Worm (Caenorhabditis elegans): ENCODE measurements around the gene grl-7.
"Not testable (repeated sequence)": the region's sequence is repeated elsewhere in the genome, so short reads cannot be mapped to it uniquely, and the experiment has no call there.

Gene grl-7

ce11 chrV:11346912-11347311 is at the start of gene grl-7:
Gene grl-7 (minus strand): TSS chrV:11347012.
- TF ChIP-seq nhr-43 (tag; optimal IDR thresholded peaks at IDR 0.05; ENCODE audit: poor library complexity, severe bottlenecking) (peak; percentile 30), fkh-2 (tag; optimal IDR thresholded peaks at IDR 0.05) (no peak)

- TF ChIP-seq eor-1, ztf-4, aly-2 (tag; optimal IDR thresholded peaks at IDR 0.05): not testable (repeated sequence)
Observed at ce11 chrV:11396134-11396533, 49.3 kb upstream of the grl-7 start, which contains the start of gene nas-18. Gene nas-18 (plus strand): TSS chrV:11396434.

ce11 chrV:11395024-11395423 is 48.2 kb upstream of the grl-7 start, which contains the start of gene K03B8.4:
Gene K03B8.4 (minus strand): TSS chrV:11395124.
- TF ChIP-seq nhr-43 (tag; optimal IDR thresholded peaks at IDR 0.05; ENCODE audit: poor library complexity, severe bottlenecking); elt-2 (tag; optimal IDR thresholded peaks at IDR 0.05); lin-39 (tag; optimal IDR thresholded peaks at IDR 0.05): not testable (repeated sequence)

- no peak for TF ChIP-seq nhr-43 (tag; optimal IDR thresholded peaks at IDR 0.05; ENCODE audit: poor library complexity, severe bottlenecking)
- TF ChIP-seq sea-2 (GFP tag; optimal IDR thresholded peaks at IDR 0.05) = no peak
- no peak for TF ChIP-seq ztf-4 (tag; optimal IDR thresholded peaks at IDR 0.05)
- no peak for TF ChIP-seq skn-1 (tag; optimal IDR thresholded peaks at IDR 0.05)
- TF ChIP-seq lsy-12 (tag; optimal IDR thresholded peaks at IDR 0.05) = no peak
- no peak for TF ChIP-seq nhr-77 (tag; optimal IDR thresholded peaks at IDR 0.05)
Observed at ce11 chrV:11392020-11392419, 45.2 kb upstream of the grl-7 start, which contains the start of gene nas-16. Gene nas-16 (plus strand): TSS chrV:11392320.

ce11 chrV:11390394-11390793 is 43.6 kb upstream of the grl-7 start, which contains the start of the genes K03B8.11 and K03B8.14:
Gene K03B8.11 (minus strand): TSS chrV:11390494.
Gene K03B8.14 (plus strand): TSS chrV:11390503.
- TF ChIP-seq nhr-76 (tag; optimal IDR thresholded peaks at IDR 0.05) (no peak), jun-1 (tag; optimal IDR thresholded peaks at IDR 0.05) (no peak), tbx-2 (tag; optimal IDR thresholded peaks at IDR 0.05) (no peak), lin-15B (tag; optimal IDR thresholded peaks at IDR 0.05) (no peak), nhr-11 (tag; optimal IDR thresholded peaks at IDR 0.05) (no peak), sea-2 (GFP tag; optimal IDR thresholded peaks at IDR 0.05) (no peak), ama-1 (optimal IDR thresholded peaks at IDR 0.05) (no peak), ztf-11 (tag; optimal IDR thresholded peaks at IDR 0.05) (no peak), nhr-67 (tag; optimal IDR thresholded peaks at IDR 0.05) (no peak), ceh-28 (tag; optimal IDR thresholded peaks at IDR 0.05) (no peak), mml-1 (tag; optimal IDR thresholded peaks at IDR 0.05) (no peak), nhr-77 (tag; optimal IDR thresholded peaks at IDR 0.05) (no peak)

- no peak for TF ChIP-seq nhr-43 (tag; optimal IDR thresholded peaks at IDR 0.05; ENCODE audit: poor library complexity, severe bottlenecking)
- no peak for TF ChIP-seq ztf-4 (tag; optimal IDR thresholded peaks at IDR 0.05)
- no peak for TF ChIP-seq nfya-1 (tag; optimal IDR thresholded peaks at IDR 0.05; ENCODE audit: insufficient read depth)
- TF ChIP-seq elt-3 (tag; optimal IDR thresholded peaks at IDR 0.05) = no peak
- no peak for TF ChIP-seq pqm-1 (tag; optimal IDR thresholded peaks at IDR 0.05)
- no peak for TF ChIP-seq elt-1 (tag; optimal IDR thresholded peaks at IDR 0.05)
- TF ChIP-seq nhr-237 (tag; optimal IDR thresholded peaks at IDR 0.05) = no peak
- TF ChIP-seq zag-1 (tag; optimal IDR thresholded peaks at IDR 0.05) = no peak
- TF ChIP-seq nhr-25 (tag; optimal IDR thresholded peaks at IDR 0.05) = no peak
- TF ChIP-seq unc-62 (GFP tag; optimal IDR thresholded peaks at IDR 0.05) = no peak
- TF ChIP-seq eor-1 (tag; optimal IDR thresholded peaks at IDR 0.05) = no peak
- no peak for TF ChIP-seq nhr-28 (tag; optimal IDR thresholded peaks at IDR 0.05)
Observed at ce11 chrV:11389776-11390175, 43.0 kb upstream of the grl-7 start, which contains the start of gene col-155. Gene col-155 (minus strand): TSS chrV:11389876.

- TF ChIP-seq nhr-23 (tag; optimal IDR thresholded peaks at IDR 0.05) = no peak
- TF ChIP-seq nhr-67 (tag; optimal IDR thresholded peaks at IDR 0.05) = no peak
- TF ChIP-seq fkh-10 (GFP tag; optimal IDR thresholded peaks at IDR 0.05) = no peak
- TF ChIP-seq nhr-237 (tag; optimal IDR thresholded peaks at IDR 0.05) = no peak
- no peak for TF ChIP-seq mdl-1 (tag; optimal IDR thresholded peaks at IDR 0.05)
- TF ChIP-seq R02D3.7 (tag; optimal IDR thresholded peaks at IDR 0.05) = no peak
- TF ChIP-seq unc-62 (GFP tag; optimal IDR thresholded peaks at IDR 0.05) = no peak
- no peak for TF ChIP-seq mml-1 (tag; optimal IDR thresholded peaks at IDR 0.05)
- TF ChIP-seq elt-1 (tag; optimal IDR thresholded peaks at IDR 0.05) = no peak
- no peak for TF ChIP-seq egl-27 (tag; optimal IDR thresholded peaks at IDR 0.05)
- TF ChIP-seq ztf-11 (tag; optimal IDR thresholded peaks at IDR 0.05) = no peak
Observed at ce11 chrV:11386428-11386827, 39.6 kb upstream of the grl-7 start, which contains the start of gene F55C10.4. Gene F55C10.4 (plus strand): TSS chrV:11386728.
